Worm (Caenorhabditis elegans) whole organism, L4 larva: ENCODE data around the gene F20C5.6.

Experiments
- F26F4.8 ChIP-seq: fragments of 200-800 bp; sonication (Bioruptor generic); conservative IDR thresholded peaks from 2 replicates; pipeline ENCODE4 v1.3.6; 2022; ENCODE audit warnings: missing genetic modification characterization, missing compliant biosample characterization
- F37D6.2 ChIP-seq: sonication (generic microtip); optimal IDR thresholded peaks from 2 replicates; lab custom pipeline; 2016; ENCODE audit warnings: mild to moderate bottlenecking, missing genetic modification characterization, missing compliant biosample characterization
- R02D3.7 ChIP-seq: fragments of 150-350 bp; sonication (generic microtip); optimal IDR thresholded peaks from 3 replicates; lab custom pipeline; 2014; ENCODE audit warnings: missing biosample characterization, missing genetic modification characterization
- Y105C5A.15 ChIP-seq: fragments of 200-800 bp; sonication (Bioruptor generic); IDR thresholded peaks from 2 replicates; pipeline ENCODE4 v1.3.6; 2022; ENCODE audit warnings: missing genetic modification characterization, missing compliant biosample characterization
- Y48G9A.11 ChIP-seq: fragments of 200-800 bp; sonication (Bioruptor generic); IDR thresholded peaks from 2 replicates; pipeline ENCODE4 v1.3.6; 2022; ENCODE audit warnings: missing genetic modification reagents, missing genetic modification characterization, missing compliant biosample characterization
- ZK337.2 ChIP-seq: fragments of 200-800 bp; sonication (Bioruptor generic); IDR thresholded peaks from 2 replicates; pipeline ENCODE4 v1.3.6; 2022; ENCODE audit warnings: missing genetic modification reagents, missing genetic modification characterization, missing compliant biosample characterization
- ZK546.5 ChIP-seq, 2 experiments: sonication (generic microtip); optimal IDR thresholded peaks; 2 replicates each; lab custom pipeline; 2017; ENCODE audit warnings: missing biosample characterization in 2 of 2, missing genetic modification characterization in 2 of 2
- aha-1 ChIP-seq: fragments of 150-350 bp; peaks from one replicate; lab custom pipeline; 2014; ENCODE audit warnings: missing biosample characterization, missing genetic modification characterization
- ama-1 ChIP-seq: fragments of 150-350 bp; optimal IDR thresholded peaks from 2 replicates; lab custom pipeline; 2014; ENCODE audit warnings: inconsistent platforms, mixed read lengths
- ces-1 ChIP-seq: fragments of 150-350 bp; sonication (generic microtip); optimal IDR thresholded peaks from 4 replicates; lab custom pipeline; 2014; ENCODE audit warnings: missing biosample characterization, missing genetic modification reagents, missing genetic modification characterization
- cey-2 ChIP-seq: sonication (generic microtip); optimal IDR thresholded peaks from 3 replicates; lab custom pipeline; 2017; ENCODE audit warnings: missing genetic modification characterization, mild to moderate bottlenecking, missing compliant biosample characterization, antibody characterized with exemption, borderline replicate concordance; ENCODE audit not compliant: insufficient read depth
- ctbp-1 ChIP-seq: fragments of 200-800 bp; sonication (Bioruptor generic); IDR thresholded peaks from 2 replicates; pipeline ENCODE4 v1.3.6; 2022; ENCODE audit warnings: missing genetic modification reagents, missing genetic modification characterization, missing compliant biosample characterization
- daf-12 ChIP-seq: fragments of 150-350 bp; optimal IDR thresholded peaks from 2 replicates; lab custom pipeline; 2014; ENCODE audit warnings: missing biosample characterization, missing genetic modification reagents, missing genetic modification characterization
- daf-8 ChIP-seq: fragments of 200-800 bp; sonication (Bioruptor generic); IDR thresholded peaks from 2 replicates; pipeline ENCODE4 v1.3.6; 2022; ENCODE audit warnings: missing genetic modification characterization, missing compliant biosample characterization
- dmd-8 ChIP-seq: fragments of 200-800 bp; sonication (Bioruptor generic); IDR thresholded peaks from 2 replicates; pipeline ENCODE4 v1.3.6; 2022; ENCODE audit warnings: missing genetic modification characterization, missing compliant biosample characterization
- egl-43 ChIP-seq: fragments of 200-800 bp; sonication (Bioruptor generic); IDR thresholded peaks from 2 replicates; pipeline ENCODE4 v1.3.6; 2022; ENCODE audit warnings: missing genetic modification reagents, missing genetic modification characterization, missing compliant biosample characterization
- fkh-10 ChIP-seq: fragments of 150-350 bp; optimal IDR thresholded peaks from 2 replicates; lab custom pipeline; 2014; ENCODE audit warnings: missing biosample characterization, missing genetic modification reagents, missing genetic modification characterization
- fos-1 ChIP-seq: fragments of 150-350 bp; optimal IDR thresholded peaks from 2 replicates; lab custom pipeline; 2014; ENCODE audit warnings: missing biosample characterization, missing genetic modification characterization
- gei-8 ChIP-seq: fragments of 200-800 bp; sonication (Bioruptor generic); optimal IDR thresholded peaks from 2 replicates; lab custom pipeline; 2018; ENCODE audit warnings: mild to moderate bottlenecking, missing genetic modification characterization, missing compliant biosample characterization
- hif-1 ChIP-seq, 2 experiments: sonication (generic microtip); optimal IDR thresholded peaks; 2 replicates each; lab custom pipeline; 2016 to 2017; ENCODE audit warnings: missing compliant biosample characterization in 2 of 2, missing genetic modification characterization in 2 of 2, missing genetic modification reagents in 2 of 2, missing genotype in 2 of 2, mild to moderate bottlenecking in 1 of 2
- hlh-11 ChIP-seq: fragments of 200-800 bp; sonication (Bioruptor generic); optimal IDR thresholded peaks from 2 replicates; lab custom pipeline; 2018; ENCODE audit warnings: mild to moderate bottlenecking, missing genetic modification characterization, missing compliant biosample characterization
- jun-1 ChIP-seq: fragments of 150-350 bp; optimal IDR thresholded peaks from 2 replicates; lab custom pipeline; 2014; ENCODE audit warnings: missing biosample characterization, missing genetic modification reagents, missing genetic modification characterization
- lin-1 ChIP-seq: fragments of 200-800 bp; sonication (Bioruptor generic); IDR thresholded peaks from 2 replicates; pipeline ENCODE4 v1.3.6; 2022; ENCODE audit warnings: missing genetic modification reagents, missing genetic modification characterization, missing compliant biosample characterization
- lin-29 ChIP-seq: fragments of 200-800 bp; sonication (Bioruptor generic); IDR thresholded peaks from 2 replicates; pipeline ENCODE4 v1.3.6; 2022; ENCODE audit warnings: missing genetic modification reagents, missing genetic modification characterization, missing compliant biosample characterization
- lin-38 ChIP-seq: fragments of 200-800 bp; sonication (Bioruptor generic); IDR thresholded peaks from 2 replicates; pipeline ENCODE4 v1.3.6; 2022; ENCODE audit warnings: missing genetic modification reagents, missing genetic modification characterization, missing compliant biosample characterization
- lin-39 ChIP-seq: fragments of 150-350 bp; optimal IDR thresholded peaks from 2 replicates; lab custom pipeline; 2014; ENCODE audit warnings: missing biosample characterization, missing genetic modification reagents, missing genetic modification characterization
- lsy-2 ChIP-seq, 2 experiments: fragments of 150-350 bp in 1 of 2; sonication (generic microtip) in 1 of 2; optimal IDR thresholded peaks; 2 replicates each; lab custom pipeline; 2014 to 2017; ENCODE audit warnings: missing biosample characterization in 2 of 2, missing genetic modification characterization in 2 of 2
- madf-5 ChIP-seq, 2 experiments: fragments of 200-800 bp; sonication (Bioruptor generic); IDR thresholded peaks; 2 replicates each; pipeline ENCODE4 v1.3.6; 2022; ENCODE audit warnings: missing compliant biosample characterization in 2 of 2, missing genetic modification characterization in 2 of 2
- mdl-1 ChIP-seq, 2 experiments: fragments of 150-350 bp in 1 of 2; sonication (generic microtip) in 1 of 2; optimal IDR thresholded peaks; 2 replicates each; lab custom pipeline; 2014 to 2017; ENCODE audit warnings: missing biosample characterization in 2 of 2, missing genetic modification characterization in 2 of 2
- mdt-29 ChIP-seq: fragments of 200-800 bp; sonication (Bioruptor generic); IDR thresholded peaks from 2 replicates; pipeline ENCODE4 v1.3.6; 2022; ENCODE audit warnings: missing genetic modification reagents, missing genetic modification characterization, missing compliant biosample characterization
- mep-1 ChIP-seq: fragments of 150-350 bp; sonication (generic microtip); optimal IDR thresholded peaks from 3 replicates; lab custom pipeline; 2014; ENCODE audit warnings: missing biosample characterization, missing genetic modification characterization
- nhr-10 ChIP-seq: fragments of 150-350 bp; optimal IDR thresholded peaks from 2 replicates; lab custom pipeline; 2014; ENCODE audit warnings: missing biosample characterization, missing genetic modification characterization
- nhr-102 ChIP-seq: sonication (generic microtip); optimal IDR thresholded peaks from 2 replicates; lab custom pipeline; 2016; ENCODE audit warnings: mild to moderate bottlenecking, missing genetic modification characterization, moderate library complexity, missing compliant biosample characterization
- nhr-41 ChIP-seq: fragments of 200-800 bp; sonication (Bioruptor generic); IDR thresholded peaks from 2 replicates; pipeline ENCODE4 v1.3.6; 2022; ENCODE audit warnings: missing genetic modification reagents, missing genetic modification characterization, missing compliant biosample characterization
- nhr-42 ChIP-seq: fragments of 200-800 bp; sonication (Bioruptor generic); IDR thresholded peaks from 2 replicates; pipeline ENCODE4 v1.3.6; 2022; ENCODE audit warnings: missing genetic modification characterization, missing compliant biosample characterization
- nhr-6 ChIP-seq: fragments of 150-350 bp; optimal IDR thresholded peaks from 2 replicates; lab custom pipeline; 2014; ENCODE audit warnings: missing biosample characterization, missing genetic modification characterization
- nhr-76 ChIP-seq: fragments of 150-350 bp; optimal IDR thresholded peaks from 2 replicates; lab custom pipeline; 2014; ENCODE audit warnings: missing biosample characterization, missing genetic modification characterization
- nhr-77 ChIP-seq: fragments of 150-350 bp; optimal IDR thresholded peaks from 2 replicates; lab custom pipeline; 2014; ENCODE audit warnings: missing biosample characterization, missing genetic modification characterization
- php-3 ChIP-seq: fragments of 200-800 bp; sonication (Bioruptor generic); IDR thresholded peaks from 2 replicates; pipeline ENCODE4 v1.3.6; 2022; ENCODE audit warnings: missing genetic modification reagents, missing genetic modification characterization, missing compliant biosample characterization
- rbr-2 ChIP-seq: sonication (generic microtip); optimal IDR thresholded peaks from 2 replicates; lab custom pipeline; 2016; ENCODE audit warnings: missing genotype, missing genetic modification characterization, missing compliant biosample characterization
- sdz-12 ChIP-seq: fragments of 200-800 bp; sonication (Bioruptor generic); optimal IDR thresholded peaks from 2 replicates; lab custom pipeline; 2018; ENCODE audit warnings: mild to moderate bottlenecking, missing genetic modification characterization, missing compliant biosample characterization
- set-16 ChIP-seq: fragments of 200-800 bp; sonication (Bioruptor generic); IDR thresholded peaks from 2 replicates; pipeline ENCODE4 v1.3.6; 2022; ENCODE audit warnings: missing genetic modification reagents, missing genetic modification characterization, missing compliant biosample characterization
- snpc-1.2 ChIP-seq: fragments of 200-800 bp; sonication (Bioruptor generic); IDR thresholded peaks from 2 replicates; pipeline ENCODE4 v1.3.6; 2022; ENCODE audit warnings: missing genetic modification reagents, missing genetic modification characterization, missing compliant biosample characterization
- spr-3 ChIP-seq: fragments of 200-800 bp; sonication (Bioruptor generic); optimal IDR thresholded peaks from 2 replicates; lab custom pipeline; 2018; ENCODE audit warnings: mild to moderate bottlenecking, missing genetic modification characterization, missing compliant biosample characterization
- tra-1 ChIP-seq: fragments of 200-800 bp; sonication (Bioruptor generic); IDR thresholded peaks from 2 replicates; pipeline ENCODE4 v1.3.6; 2022; ENCODE audit warnings: missing genetic modification reagents, missing genetic modification characterization, missing compliant biosample characterization
- unc-130 ChIP-seq: sonication (generic microtip); optimal IDR thresholded peaks from 2 replicates; lab custom pipeline; 2016; ENCODE audit warnings: missing genetic modification reagents, missing genetic modification characterization, missing compliant biosample characterization
- unc-62 ChIP-seq, 3 experiments: fragments of 150-350 bp in 1 of 3; sonication (generic microtip); optimal IDR thresholded peaks in 2 of 3; peaks in 1 of 3; 1 replicate in 1 of 3; 2 replicates in 2 of 3; lab custom pipeline; 2014 to 2017; ENCODE audit warnings: missing biosample characterization in 3 of 3, missing genetic modification characterization in 3 of 3, missing genetic modification reagents in 3 of 3, missing genotype in 1 of 3
- vab-7 ChIP-seq: fragments of 200-800 bp; sonication (Bioruptor generic); IDR thresholded peaks from 2 replicates; pipeline ENCODE4 v1.3.6; 2022; ENCODE audit warnings: missing genetic modification reagents, missing genetic modification characterization, missing compliant biosample characterization
- zag-1 ChIP-seq: fragments of 150-350 bp; optimal IDR thresholded peaks from 2 replicates; lab custom pipeline; 2014; ENCODE audit warnings: missing biosample characterization, missing genetic modification characterization

The F20C5.6 gene

DNA sequence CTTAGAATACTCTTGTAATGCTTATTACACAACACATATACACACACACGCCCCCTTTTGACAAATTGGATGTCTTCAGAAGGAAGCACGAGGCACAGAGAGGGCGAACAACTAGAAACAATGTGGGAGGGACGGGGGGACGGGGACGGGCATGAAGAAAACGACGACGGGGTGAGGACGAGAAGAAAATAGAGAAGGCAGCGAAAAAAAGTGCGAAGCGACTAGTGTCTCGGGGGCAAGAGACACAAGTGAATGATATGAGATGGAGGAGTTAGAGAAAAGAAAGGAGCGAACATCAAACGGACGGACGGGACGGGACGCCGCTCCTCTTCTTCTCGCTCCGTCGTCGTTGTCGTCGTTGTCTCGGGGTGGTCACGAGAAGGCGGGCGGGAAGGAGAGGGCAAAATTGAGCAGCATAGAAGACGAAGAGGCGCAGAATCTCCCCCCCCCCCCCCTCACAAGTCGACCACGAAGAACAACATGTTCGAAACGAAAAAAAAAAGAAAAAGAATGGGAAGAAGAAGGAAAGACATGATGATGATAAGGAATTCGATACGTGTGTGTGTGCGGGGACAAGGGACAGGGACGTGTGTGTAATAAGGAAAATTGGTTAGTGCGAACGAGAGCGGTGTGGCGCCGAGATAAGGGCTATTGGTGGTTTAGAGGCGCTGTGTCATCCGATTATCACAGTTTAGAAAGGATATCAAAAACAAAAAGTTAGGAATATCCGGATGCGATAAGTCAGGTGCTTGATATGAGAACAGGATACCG, 22.1 kb upstream of the F20C5.6 start:
- TF ChIP-seq tra-1 (GFP tag; lab: Robert Waterston, UW) (peak; percentile 93), hif-1 (tag; optimal IDR thresholded peaks at IDR 0.05; lab: Kevin White, UChicago) (peak; percentile 16 to 90), nhr-42 (peak; percentile 35; the same call in 1 of the 2 replicates), hlh-11 (tag; lab: Kevin White, UChicago) (peak; percentile 99), ctbp-1 (peak; percentile 87), egl-43 (GFP tag; lab: Robert Waterston, UW) (peak; percentile 82), nhr-77 (peak; percentile 93), mep-1 (tag; lab: Kevin White, UChicago) (peak; percentile 96), lin-29 (GFP tag; lab: Robert Waterston, UW) (peak; percentile 37; the same call in 1 of the 2 replicates), Y48G9A.11 (no peak), ZK546.5 (tag; optimal IDR thresholded peaks at IDR 0.05; lab: Kevin White, UChicago) (no peak), ama-1 (lab: Kevin White, UChicago) (peak; percentile 3), nhr-76 (tag; lab: Kevin White, UChicago) (no peak), aha-1 (tag; lab: Kevin White, UChicago) (peak; percentile 99), dmd-8 (GFP tag; lab: Robert Waterston, UW) (no peak), cey-2 (tag; lab: Kevin White, UChicago) (peak; percentile 93), daf-8 (GFP tag; lab: Robert Waterston, UW) (no peak), nhr-41 (GFP tag; lab: Robert Waterston, UW) (peak; percentile 86; the same call in 1 of the 2 replicates), F26F4.8 (GFP tag; lab: Robert Waterston, UW) (no peak), unc-130 (GFP tag; lab: Kevin White, UChicago) (no peak), madf-5 (GFP tag; IDR thresholded peaks at IDR 0.05; lab: Robert Waterston, UW) (no peak), vab-7 (GFP tag; lab: Robert Waterston, UW) (peak; percentile 35; the same call in 1 of the 2 replicates), snpc-1.2 (GFP tag; lab: Robert Waterston, UW) (no peak), ces-1 (GFP tag; lab: Kevin White, UChicago) (peak; percentile 1), ZK337.2 (no peak), spr-3 (GFP tag; lab: Kevin White, UChicago) (peak; percentile 68), rbr-2 (tag; lab: Kevin White, UChicago) (peak; percentile 86), set-16 (GFP tag; lab: Robert Waterston, UW) (peak; percentile 100), fos-1 (tag; lab: Kevin White, UChicago) (no peak), lin-38 (GFP tag; lab: Robert Waterston, UW) (peak; percentile 59; the same call in 1 of the 2 replicates), lin-39 (peak; percentile 52), R02D3.7 (tag; lab: Kevin White, UChicago) (no peak), php-3 (GFP tag; lab: Robert Waterston, UW) (0 out of 2 replicates have a peak, but pooled peaks have one; percentile 51), sdz-12 (GFP tag; lab: Kevin White, UChicago) (peak; percentile 31), nhr-102 (tag; lab: Kevin White, UChicago) (peak; percentile 66), mdl-1 (tag; optimal IDR thresholded peaks at IDR 0.05; lab: Kevin White, UChicago) (peak; percentile 73 to 97), Y105C5A.15 (GFP tag; lab: Robert Waterston, UW) (no peak), lin-1 (peak; percentile 50; the same call in 1 of the 2 replicates), jun-1 (tag; lab: Kevin White, UChicago) (peak; percentile 52), nhr-10 (tag; lab: Kevin White, UChicago) (peak; percentile 88), daf-12 (tag; lab: Kevin White, UChicago) (no peak), mdt-29 (no peak), nhr-6 (tag; lab: Kevin White, UChicago) (peak; percentile 51), unc-62 (GFP tag; optimal IDR thresholded peaks at IDR 0.05 in 1 of 2; lab: Kevin White, UChicago) (peak in 1 of 2 experiments; percentile 98), unc-62 (tag; optimal IDR thresholded peaks at IDR 0.05; lab: Kevin White, UChicago) (peak; percentile 95), fkh-10 (GFP tag; lab: Kevin White, UChicago) (peak; percentile 23), zag-1 (tag; lab: Kevin White, UChicago) (no peak), lsy-2 (tag; optimal IDR thresholded peaks at IDR 0.05; lab: Kevin White, UChicago) (peak; percentile 70 to 78), F37D6.2 (tag; lab: Kevin White, UChicago) (peak; percentile 72), gei-8 (peak; percentile 68)
